Comparison of ENCODE assay signal across 1 fruit fly cellular context in the genomic region with DNA sequence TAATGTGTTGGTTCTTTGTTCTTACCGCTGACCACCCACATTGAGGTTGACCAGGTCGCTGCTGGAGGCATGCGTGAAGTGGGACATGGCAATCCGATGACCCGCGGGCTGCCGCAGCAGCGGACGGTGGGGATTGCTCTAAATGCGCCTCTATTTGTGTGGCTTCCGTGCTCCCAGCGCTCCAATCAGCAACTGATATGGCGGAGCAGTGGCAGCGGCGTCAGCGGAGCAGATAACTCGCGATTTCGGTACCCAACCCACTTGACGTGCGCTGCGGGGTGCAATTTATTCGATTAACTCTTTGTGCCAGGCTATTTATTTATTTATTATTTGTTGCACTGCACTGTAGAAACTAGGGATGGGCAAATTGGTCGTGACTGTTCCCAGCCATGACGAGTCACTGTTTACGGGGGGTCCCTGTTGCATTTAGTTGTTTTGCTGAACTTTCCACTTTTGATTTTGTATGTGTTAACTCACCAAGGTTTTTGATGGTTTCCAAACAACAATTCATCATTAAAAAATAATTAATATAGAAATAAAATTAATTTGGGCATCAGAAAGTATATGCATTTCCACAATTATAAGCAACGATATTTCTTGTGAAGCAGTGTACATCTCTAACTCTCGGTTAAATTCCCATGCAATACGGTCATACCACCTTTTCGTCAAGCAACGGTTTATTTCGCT.
TF ChIP-seq lines count a peak whose summit lies in the region.

A gene (minus strand): TSS at position 383 of the 687 bp plus-strand sequence.
A gene (plus strand): TSS at position 637 of the 687 bp plus-strand sequence.

TF ChIP-seq in whole organism, embryonic, 481 proteins besides CTCF, POLR2A, EP300 and RAD21 (continued from another document):
- TF ChIP-seq CG17361 (GFP tag; IDR thresholded peaks at IDR 0.05; lab: Robert Waterston, UW): peak; percentile 87
- peak; percentile 76 for TF ChIP-seq CG7928 (GFP tag; optimal IDR thresholded peaks at IDR 0.05; lab: Kevin White, UChicago)
- no peak for TF ChIP-seq Vsx1 (GFP tag; optimal IDR thresholded peaks at IDR 0.05; lab: Kevin White, UChicago)
- no peak for TF ChIP-seq CG10959 (GFP tag; IDR thresholded peaks at IDR 0.05; lab: Robert Waterston, UW)
- TF ChIP-seq CG17328 (GFP tag; IDR thresholded peaks at IDR 0.05; lab: Robert Waterston, UW): no peak
- peak; percentile 70; the same call in 1 of the 3 replicates for TF ChIP-seq hb (GFP tag; IDR thresholded peaks at IDR 0.05; lab: Robert Waterston, UW; ENCODE audit: partially characterized antibody)
- peak; percentile 82 for TF ChIP-seq CG12391 (tag; optimal IDR thresholded peaks at IDR 0.05; lab: Kevin White, UChicago)
